Worm (Caenorhabditis elegans) whole organism, L3 larva: ENCODE results near the gene sdz-38.

Experiments
- ZK546.5 ChIP-seq: sonication (generic microtip); optimal IDR thresholded peaks from 2 replicates; lab custom pipeline; 2017; ENCODE audit warnings: missing biosample characterization, missing genetic modification characterization
- mdl-1 ChIP-seq: fragments of 150-350 bp; optimal IDR thresholded peaks from 2 replicates; lab custom pipeline; 2014; ENCODE audit warnings: missing biosample characterization, missing genetic modification characterization
- nhr-12 ChIP-seq: fragments of 150-350 bp; optimal IDR thresholded peaks from 2 replicates; lab custom pipeline; 2014; ENCODE audit warnings: missing biosample characterization, missing genetic modification characterization
- nhr-23 ChIP-seq: fragments of 150-350 bp; optimal IDR thresholded peaks from 2 replicates; lab custom pipeline; 2014; ENCODE audit warnings: missing biosample characterization, missing genetic modification reagents, missing genetic modification characterization
- nhr-25 ChIP-seq: sonication (generic microtip); optimal IDR thresholded peaks from 2 replicates; lab custom pipeline; 2017; ENCODE audit warnings: missing biosample characterization, missing genetic modification characterization
- nhr-76 ChIP-seq: fragments of 150-350 bp; sonication (generic microtip); optimal IDR thresholded peaks from 5 replicates; lab custom pipeline; 2014; ENCODE audit warnings: missing biosample characterization, missing genetic modification characterization
- ztf-4 ChIP-seq: fragments of 150-350 bp; optimal IDR thresholded peaks from 2 replicates; lab custom pipeline; 2014; ENCODE audit warnings: missing biosample characterization, missing genetic modification characterization

ce11 chrII:9931012-9931411 is 50.6 kb downstream of the sdz-38 start:
- TF ChIP-seq nhr-76 (tag; lab: Kevin White, UChicago) (no peak), nhr-12 (tag; lab: Kevin White, UChicago) (no peak), nhr-25 (tag; lab: Kevin White, UChicago) (no peak), mdl-1 (tag; lab: Kevin White, UChicago) (no peak), nhr-23 (tag; lab: Kevin White, UChicago) (no peak), ztf-4 (no peak), ZK546.5 (tag; lab: Kevin White, UChicago) (no peak)
